Fruit fly (Drosophila melanogaster) whole organism, embryonic: ENCODE measurements around the gene CG14102.
A peak's percentile ranks its signal among the peaks of the same experiment; 100 is the strongest.

ENCODE experiments used
- Antp ChIP-seq: fragments of 200-800 bp; sonication (Bioruptor generic); optimal IDR thresholded peaks from 3 replicates; lab custom pipeline; 2016; ENCODE audit warnings: missing biosample characterization, missing genetic modification characterization
- Blimp-1 ChIP-seq: fragments of 200-800 bp; sonication (Bioruptor generic); optimal IDR thresholded peaks from 3 replicates; lab custom pipeline; 2018; ENCODE audit warnings: missing biosample characterization, missing genetic modification characterization, mild to moderate bottlenecking, moderate library complexity, missing genetic modification reagents
- CG12744 ChIP-seq: fragments of 200-800 bp; sonication (Bioruptor generic); optimal IDR thresholded peaks from 2 replicates; lab custom pipeline; 2016; ENCODE audit warnings: missing biosample characterization, missing genetic modification characterization
- CG13287 ChIP-seq: fragments of 200-800 bp; sonication (Bioruptor generic); IDR thresholded peaks from 2 replicates; pipeline ENCODE4 v1.3.6; 2022; ENCODE audit warnings: missing biosample characterization, missing genetic modification characterization; ENCODE audit not compliant: partially characterized antibody
- CG14860 ChIP-seq: fragments of 200-800 bp; sonication (Bioruptor generic); IDR thresholded peaks from 3 replicates; pipeline ENCODE4 v1.3.6; 2022; ENCODE audit warnings: missing biosample characterization, missing genetic modification characterization; ENCODE audit not compliant: partially characterized antibody
- CG15011 ChIP-seq: fragments of 200-800 bp; sonication (Bioruptor generic); optimal IDR thresholded peaks from 3 replicates; lab custom pipeline; 2018; ENCODE audit warnings: missing biosample characterization, mild to moderate bottlenecking, missing genetic modification characterization
- CG17802 ChIP-seq: fragments of 200-800 bp; sonication (Bioruptor generic); optimal IDR thresholded peaks from 2 replicates; lab custom pipeline; 2018; ENCODE audit warnings: missing biosample characterization, mild to moderate bottlenecking, missing genetic modification characterization, moderate library complexity
- CG2116 ChIP-seq: fragments of 200-800 bp; sonication (Bioruptor generic); optimal IDR thresholded peaks from 3 replicates; lab custom pipeline; 2018; ENCODE audit warnings: missing biosample characterization, mild to moderate bottlenecking, missing genetic modification characterization
- CG3163 ChIP-seq: fragments of 200-800 bp; sonication (Bioruptor generic); optimal IDR thresholded peaks from 3 replicates; lab custom pipeline; 2016; ENCODE audit warnings: missing biosample characterization, missing genetic modification characterization
- CG3281 ChIP-seq: fragments of 200-800 bp; sonication (Bioruptor generic); optimal IDR thresholded peaks from 3 replicates; lab custom pipeline; 2017; ENCODE audit warnings: missing biosample characterization, mild to moderate bottlenecking, missing genetic modification characterization
- CG4617 ChIP-seq: fragments of 200-800 bp; sonication (Bioruptor generic); optimal IDR thresholded peaks from 3 replicates; lab custom pipeline; 2016; ENCODE audit warnings: missing biosample characterization, missing genetic modification characterization, borderline replicate concordance
- CG7839 ChIP-seq: fragments of 200-800 bp; sonication (Bioruptor generic); optimal IDR thresholded peaks from 3 replicates; lab custom pipeline; 2018; ENCODE audit warnings: missing biosample characterization, mild to moderate bottlenecking, missing genetic modification characterization, moderate library complexity
- Doc3 ChIP-seq: fragments of 200-800 bp; sonication (Bioruptor generic); IDR thresholded peaks from 3 replicates; pipeline ENCODE4 v1.3.6; 2022; ENCODE audit warnings: missing biosample characterization, missing genetic modification characterization; ENCODE audit not compliant: partially characterized antibody
- Dp ChIP-seq: fragments of 200-800 bp; sonication (Bioruptor generic); optimal IDR thresholded peaks from 2 replicates; lab custom pipeline; 2018; ENCODE audit warnings: missing biosample characterization, mild to moderate bottlenecking, missing genetic modification characterization, moderate library complexity
- E2f2 ChIP-seq: fragments of 200-800 bp; sonication (Bioruptor generic); IDR thresholded peaks from 2 replicates; pipeline ENCODE4 v1.3.6; 2022; ENCODE audit warnings: missing biosample characterization, missing genetic modification characterization
- Hr3 ChIP-seq: fragments of 200-800 bp; sonication (Bioruptor generic); optimal IDR thresholded peaks from 3 replicates; lab custom pipeline; 2016; ENCODE audit warnings: missing biosample characterization, missing genetic modification characterization
- Kr ChIP-seq: fragments of 200-800 bp; sonication (Bioruptor generic); optimal IDR thresholded peaks from 2 replicates; lab custom pipeline; 2017; ENCODE audit warnings: missing biosample characterization, mild to moderate bottlenecking, missing genetic modification characterization
- MBD-R2 ChIP-seq: fragments of 200-800 bp; sonication (Bioruptor generic); IDR thresholded peaks from 2 replicates; pipeline ENCODE4 v1.3.6; 2022; ENCODE audit warnings: missing biosample characterization, missing genetic modification characterization
- Opbp ChIP-seq: fragments of 200-800 bp; sonication (Bioruptor generic); IDR thresholded peaks from 3 replicates; pipeline ENCODE4 v1.3.6; 2022; ENCODE audit warnings: missing biosample characterization, missing genetic modification characterization; ENCODE audit not compliant: partially characterized antibody
- Scr ChIP-seq: fragments of 200-800 bp; sonication (Bioruptor generic); IDR thresholded peaks from 2 replicates; pipeline ENCODE4 v1.3.6; 2022; ENCODE audit warnings: missing biosample characterization, missing genetic modification characterization; ENCODE audit not compliant: partially characterized antibody
- Sox100B ChIP-seq: fragments of 200-800 bp; sonication (Bioruptor generic); optimal IDR thresholded peaks from 3 replicates; lab custom pipeline; 2018; ENCODE audit warnings: missing biosample characterization, mild to moderate bottlenecking, missing genetic modification characterization
- Spps ChIP-seq: fragments of 200-800 bp; sonication (Bioruptor generic); optimal IDR thresholded peaks from 2 replicates; lab custom pipeline; 2018; ENCODE audit warnings: missing biosample characterization, mild to moderate bottlenecking, missing genetic modification characterization
- Sry-β ChIP-seq: fragments of 200-800 bp; sonication (Bioruptor generic); optimal IDR thresholded peaks from 2 replicates; lab custom pipeline; 2018; ENCODE audit warnings: missing biosample characterization, mild to moderate bottlenecking, missing genetic modification characterization, moderate library complexity
- Sry-δ ChIP-seq: fragments of 200-800 bp; sonication (Bioruptor generic); optimal IDR thresholded peaks from 2 replicates; lab custom pipeline; 2016; ENCODE audit warnings: missing biosample characterization, missing genetic modification characterization
- TFAM ChIP-seq: fragments of 200-800 bp; sonication (Bioruptor generic); optimal IDR thresholded peaks from 2 replicates; lab custom pipeline; 2017; ENCODE audit warnings: missing biosample characterization, missing genetic modification characterization, inconsistent platforms
- Tbp ChIP-seq: fragments of >200 bp; optimal IDR thresholded peaks from 2 replicates; lab custom pipeline; 2018; ENCODE audit warnings: missing biosample characterization, missing genetic modification characterization
- ac ChIP-seq: fragments of 200-800 bp; sonication (Bioruptor generic); optimal IDR thresholded peaks from 3 replicates; lab custom pipeline; 2017; ENCODE audit warnings: missing biosample characterization, mild to moderate bottlenecking, missing genetic modification characterization
- bcd ChIP-seq: fragments of 200-800 bp; sonication (Bioruptor generic); optimal IDR thresholded peaks from 2 replicates; lab custom pipeline; 2017; ENCODE audit warnings: missing biosample characterization, mild to moderate bottlenecking, missing genetic modification characterization
- bowl ChIP-seq: fragments of 200-800 bp; sonication (Bioruptor generic); IDR thresholded peaks from 2 replicates; pipeline ENCODE4 v1.3.6; 2022; ENCODE audit warnings: missing biosample characterization, missing genetic modification characterization
- bsh ChIP-seq, 2 experiments: fragments of 200-800 bp; sonication (Bioruptor generic); optimal IDR thresholded peaks; 2 replicates each; lab custom pipeline; 2017 to 2018; ENCODE audit warnings: mild to moderate bottlenecking in 2 of 2, missing biosample characterization in 2 of 2, missing genetic modification characterization in 2 of 2, moderate library complexity in 1 of 2
- crp ChIP-seq, 2 experiments: fragments of 200-800 bp; sonication (Bioruptor generic); optimal IDR thresholded peaks; 2 replicates in 1 of 2; 3 replicates in 1 of 2; lab custom pipeline; 2017; ENCODE audit warnings: missing biosample characterization in 2 of 2, missing genetic modification characterization in 2 of 2, mild to moderate bottlenecking in 1 of 2, moderate library complexity in 1 of 2
- dmrt99B ChIP-seq: fragments of 200-800 bp; sonication (Bioruptor generic); optimal IDR thresholded peaks from 2 replicates; lab custom pipeline; 2018; ENCODE audit warnings: missing biosample characterization, mild to moderate bottlenecking, missing genetic modification characterization, moderate library complexity
- hbn ChIP-seq: fragments of 200-800 bp; sonication (Bioruptor generic); IDR thresholded peaks from 2 replicates; pipeline ENCODE4 v1.3.6; 2022; ENCODE audit warnings: missing biosample characterization, missing genetic modification characterization; ENCODE audit not compliant: partially characterized antibody
- knrl ChIP-seq: fragments of 200-800 bp; sonication (Bioruptor generic); IDR thresholded peaks from 3 replicates; pipeline ENCODE4 v1.3.6; 2022; ENCODE audit warnings: missing biosample characterization, missing genetic modification characterization; ENCODE audit not compliant: partially characterized antibody
- psq ChIP-seq: fragments of 200-800 bp; sonication (Bioruptor generic); optimal IDR thresholded peaks from 2 replicates; lab custom pipeline; 2017; ENCODE audit warnings: missing biosample characterization, missing genetic modification characterization
- pzg ChIP-seq: fragments of 200-800 bp; sonication (Bioruptor generic); optimal IDR thresholded peaks from 3 replicates; lab custom pipeline; 2018; ENCODE audit warnings: missing biosample characterization, mild to moderate bottlenecking, missing genetic modification characterization, moderate library complexity
- run ChIP-seq: fragments of 200-800 bp; sonication (Bioruptor generic); optimal IDR thresholded peaks from 3 replicates; lab custom pipeline; 2018; ENCODE audit warnings: missing biosample characterization, mild to moderate bottlenecking, missing genetic modification characterization
- sens-2 ChIP-seq: fragments of 200-800 bp; sonication (Bioruptor generic); IDR thresholded peaks from 2 replicates; pipeline ENCODE4 v1.3.6; 2022; ENCODE audit warnings: missing biosample characterization, missing genetic modification characterization
- sna ChIP-seq: fragments of 200-800 bp; sonication (Bioruptor generic); IDR thresholded peaks from 2 replicates; pipeline ENCODE4 v1.3.6; 2022; ENCODE audit warnings: missing biosample characterization, missing genetic modification characterization; ENCODE audit not compliant: partially characterized antibody
- toy ChIP-seq: fragments of 200-800 bp; sonication (Bioruptor generic); IDR thresholded peaks from 2 replicates; pipeline ENCODE4 v1.3.6; 2022; ENCODE audit warnings: missing biosample characterization, missing genetic modification characterization
- trem ChIP-seq: fragments of 200-800 bp; optimal IDR thresholded peaks from 3 replicates; lab custom pipeline; 2019; ENCODE audit warnings: missing biosample characterization, mild to moderate bottlenecking, missing genetic modification characterization, moderate library complexity
- vnd ChIP-seq: fragments of 200-800 bp; sonication (Bioruptor generic); IDR thresholded peaks from 3 replicates; pipeline ENCODE4 v1.3.6; 2022; ENCODE audit warnings: missing biosample characterization, missing genetic modification characterization; ENCODE audit not compliant: partially characterized antibody

CG14102 gene

dm6 chr3L:19805895-19806294 lies 4.8 kb upstream of the CG14102 start, which contains the start of gene CG34116 (continued):
- TF ChIP-seq Hr3, result no peak
- TF ChIP-seq CG14860 (GFP tag; lab: Robert Waterston, UW), result peak; percentile 48; the same call in 2 of the 3 replicates
- peak; percentile 54 for TF ChIP-seq Doc3 (GFP tag; lab: Robert Waterston, UW)
- no peak for TF ChIP-seq ac (GFP tag; lab: Kevin White, UChicago)
- TF ChIP-seq Tbp (GFP tag; lab: Kevin White, UChicago), result no peak
- no peak for TF ChIP-seq Sry-β (GFP tag; lab: Kevin White, UChicago)
- peak; percentile 49; the same call in 2 of the 3 replicates for TF ChIP-seq vnd (GFP tag; lab: Robert Waterston, UW)
- peak; percentile 61; the same call in 1 of the 2 replicates for TF ChIP-seq MBD-R2 (GFP tag; lab: Robert Waterston, UW)
- TF ChIP-seq CG13287, result peak; percentile 71
- peak in 1 of 2 experiments; percentile 62 for TF ChIP-seq crp (GFP tag; optimal IDR thresholded peaks at IDR 0.05; lab: Kevin White, UChicago)
- no peak for TF ChIP-seq bsh (GFP tag; optimal IDR thresholded peaks at IDR 0.05; lab: Kevin White, UChicago)
- TF ChIP-seq Spps, result no peak
- TF ChIP-seq toy (GFP tag; lab: Robert Waterston, UW), result no peak
- TF ChIP-seq CG3163 (GFP tag; lab: Kevin White, UChicago), result no peak
- TF ChIP-seq CG15011, result no peak
- TF ChIP-seq run, result no peak
- TF ChIP-seq sens-2, result no peak
- no peak for TF ChIP-seq CG7839 (tag; lab: Kevin White, UChicago)
- TF ChIP-seq psq, result no peak
- TF ChIP-seq E2f2 (GFP tag; lab: Robert Waterston, UW), result peak; percentile 15; the same call in 1 of the 2 replicates
- TF ChIP-seq Sry-δ, result peak; percentile 48
- TF ChIP-seq Scr, result peak; percentile 70
- no peak for TF ChIP-seq bowl (GFP tag; lab: Robert Waterston, UW)
- no peak for TF ChIP-seq TFAM (GFP tag; lab: Kevin White, UChicago)
- peak; percentile 56 for TF ChIP-seq hbn (GFP tag; lab: Robert Waterston, UW)
- TF ChIP-seq CG4617 (GFP tag; lab: Kevin White, UChicago), result no peak
- TF ChIP-seq dmrt99B (tag; lab: Kevin White, UChicago), result no peak
- no peak for TF ChIP-seq Blimp-1 (GFP tag; lab: Kevin White, UChicago)
- TF ChIP-seq Antp (GFP tag; lab: Kevin White, UChicago), result no peak
- TF ChIP-seq trem (tag; lab: Kevin White, UChicago), result peak; percentile 26
- no peak for TF ChIP-seq CG17802 (tag; lab: Kevin White, UChicago)
- no peak for TF ChIP-seq Kr
- no peak for TF ChIP-seq CG12744 (GFP tag; lab: Kevin White, UChicago)
- no peak for TF ChIP-seq CG3281
- no peak for TF ChIP-seq Dp (GFP tag; lab: Kevin White, UChicago)
- TF ChIP-seq knrl (GFP tag; lab: Robert Waterston, UW), result peak; percentile 65; the same call in 2 of the 3 replicates
- TF ChIP-seq Sox100B (GFP tag; lab: Kevin White, UChicago), result no peak
- no peak for TF ChIP-seq bcd
- TF ChIP-seq pzg, result peak; percentile 32
- peak; percentile 24 for TF ChIP-seq CG2116 (GFP tag; lab: Kevin White, UChicago)
- peak; percentile 19; the same call in 1 of the 2 replicates for TF ChIP-seq sna (GFP tag; lab: Robert Waterston, UW)
- TF ChIP-seq Opbp, result peak; percentile 57; the same call in 2 of the 3 replicates
